Fruit fly (Drosophila melanogaster) whole organism, embryonic: ENCODE data around the gene yps.

ENCODE experiments used
- ATbp ChIP-seq: fragments of 200-800 bp; sonication (Bioruptor generic); optimal IDR thresholded peaks from 2 replicates; lab custom pipeline; 2017; ENCODE audit warnings: missing biosample characterization, mild to moderate bottlenecking, missing genetic modification characterization, missing genetic modification reagents
- Awh ChIP-seq: fragments of 200-800 bp; sonication (Bioruptor generic); IDR thresholded peaks from 2 replicates; pipeline ENCODE4, ENCODE4 v1.3.6; 2022; ENCODE audit warnings: missing biosample characterization, missing genetic modification characterization
- CG10431 ChIP-seq: fragments of 200-800 bp; sonication (Bioruptor generic); optimal IDR thresholded peaks from 3 replicates; lab custom pipeline; 2018; ENCODE audit warnings: missing biosample characterization, mild to moderate bottlenecking, missing genetic modification characterization
- CG10979 ChIP-seq: fragments of 200-800 bp; sonication (Bioruptor generic); optimal IDR thresholded peaks from 2 replicates; lab custom pipeline; 2018; ENCODE audit warnings: missing biosample characterization, mild to moderate bottlenecking, missing genetic modification characterization, moderate library complexity
- CG11504 ChIP-seq: fragments of 200-800 bp; sonication (Bioruptor generic); optimal IDR thresholded peaks from 3 replicates; lab custom pipeline; 2019; ENCODE audit warnings: missing biosample characterization, mild to moderate bottlenecking, missing genetic modification characterization, moderate library complexity
- CG13296 ChIP-seq: fragments of 200-800 bp; sonication (Bioruptor generic); optimal IDR thresholded peaks from 3 replicates; lab custom pipeline; 2018; ENCODE audit warnings: missing biosample characterization, mild to moderate bottlenecking, missing genetic modification characterization
- CG13775 ChIP-seq: fragments of 200-800 bp; sonication (Bioruptor generic); optimal IDR thresholded peaks from 3 replicates; lab custom pipeline; 2017; ENCODE audit warnings: missing biosample characterization, mild to moderate bottlenecking, missing genetic modification characterization
- CG14860 ChIP-seq: fragments of 200-800 bp; sonication (Bioruptor generic); IDR thresholded peaks from 3 replicates; pipeline ENCODE4 v1.3.6; 2022; ENCODE audit warnings: missing biosample characterization, missing genetic modification characterization; ENCODE audit not compliant: partially characterized antibody
- CG15269 ChIP-seq: fragments of 200-800 bp; sonication (Bioruptor generic); optimal IDR thresholded peaks from 2 replicates; lab custom pipeline; 2018; ENCODE audit warnings: missing biosample characterization, mild to moderate bottlenecking, missing genetic modification characterization, moderate library complexity
- CG17186 ChIP-seq: fragments of 200-800 bp; sonication (Bioruptor generic); optimal IDR thresholded peaks from 3 replicates; lab custom pipeline; 2017; ENCODE audit warnings: missing biosample characterization, missing genetic modification reagents, missing genetic modification characterization
- CG2678 ChIP-seq: fragments of 200-800 bp; sonication (Bioruptor generic); optimal IDR thresholded peaks from 3 replicates; lab custom pipeline; 2019; ENCODE audit warnings: missing biosample characterization, mild to moderate bottlenecking, missing genetic modification characterization, moderate library complexity
- CG31365 ChIP-seq: fragments of 200-800 bp; sonication (Bioruptor generic); optimal IDR thresholded peaks from 2 replicates; lab custom pipeline; 2018; ENCODE audit warnings: missing biosample characterization, mild to moderate bottlenecking, missing genetic modification characterization
- CG31441 ChIP-seq: fragments of 200-800 bp; sonication (Bioruptor generic); IDR thresholded peaks from 2 replicates; pipeline ENCODE4 v1.3.6; 2022; ENCODE audit warnings: missing biosample characterization, missing genetic modification characterization
- CG3281 ChIP-seq: fragments of 200-800 bp; sonication (Bioruptor generic); optimal IDR thresholded peaks from 3 replicates; lab custom pipeline; 2017; ENCODE audit warnings: missing biosample characterization, mild to moderate bottlenecking, missing genetic modification characterization
- CG33557 ChIP-seq: fragments of 200-800 bp; sonication (Bioruptor generic); optimal IDR thresholded peaks from 2 replicates; lab custom pipeline; 2019; ENCODE audit warnings: missing biosample characterization, mild to moderate bottlenecking, missing genetic modification characterization, moderate library complexity
- CG4707 ChIP-seq: fragments of 200-800 bp; sonication (Bioruptor generic); optimal IDR thresholded peaks from 2 replicates; lab custom pipeline; 2018; ENCODE audit warnings: missing biosample characterization, mild to moderate bottlenecking, missing genetic modification characterization, moderate library complexity
- CG4854 ChIP-seq: fragments of 200-800 bp; sonication (Bioruptor generic); optimal IDR thresholded peaks from 2 replicates; lab custom pipeline; 2016; ENCODE audit warnings: missing biosample characterization, missing genetic modification characterization, inconsistent platforms
- CG6654 ChIP-seq: fragments of 200-800 bp; sonication (Bioruptor generic); optimal IDR thresholded peaks from 2 replicates; lab custom pipeline; 2017; ENCODE audit warnings: missing biosample characterization, mild to moderate bottlenecking, missing genetic modification characterization
- CG6854 ChIP-seq: fragments of 200-800 bp; sonication (Bioruptor generic); optimal IDR thresholded peaks from 3 replicates; lab custom pipeline; 2017; ENCODE audit warnings: missing biosample characterization, mild to moderate bottlenecking, missing genetic modification characterization
- CG7786 ChIP-seq: fragments of 200-800 bp; sonication (Bioruptor generic); optimal IDR thresholded peaks from 2 replicates; lab custom pipeline; 2016; ENCODE audit warnings: missing biosample characterization, missing genetic modification characterization
- CG8290 ChIP-seq, 3 experiments: fragments of 200-800 bp; sonication (Bioruptor generic); optimal IDR thresholded peaks; 2 replicates each; lab custom pipeline; 2016 to 2019; ENCODE audit warnings: missing biosample characterization in 3 of 3, missing genetic modification characterization in 3 of 3, mild to moderate bottlenecking in 2 of 3, moderate library complexity in 1 of 3
- CG9817 ChIP-seq: fragments of 200-800 bp; sonication (Bioruptor generic); optimal IDR thresholded peaks from 2 replicates; lab custom pipeline; 2018; ENCODE audit warnings: missing biosample characterization, mild to moderate bottlenecking, missing genetic modification characterization, moderate library complexity
- CrebB ChIP-seq: fragments of 200-800 bp; sonication (Bioruptor generic); optimal IDR thresholded peaks from 3 replicates; lab custom pipeline; 2018; ENCODE audit warnings: missing biosample characterization, mild to moderate bottlenecking, missing genetic modification characterization
- D ChIP-seq, 2 experiments: fragments of 200-800 bp in 1 of 2; fragments of >200 bp in 1 of 2; sonication (Bioruptor generic) in 1 of 2; optimal IDR thresholded peaks; 2 replicates in 1 of 2; 3 replicates in 1 of 2; lab custom pipeline; 2017; ENCODE audit warnings: mild to moderate bottlenecking in 1 of 2, missing biosample characterization in 1 of 2, missing genetic modification characterization in 1 of 2, missing genetic modification reagents in 1 of 2
- D19A ChIP-seq: fragments of 200-800 bp; optimal IDR thresholded peaks from 3 replicates; lab custom pipeline; 2019; ENCODE audit warnings: missing biosample characterization, mild to moderate bottlenecking, missing genetic modification characterization, moderate library complexity
- Dp ChIP-seq: fragments of 200-800 bp; sonication (Bioruptor generic); optimal IDR thresholded peaks from 2 replicates; lab custom pipeline; 2018; ENCODE audit warnings: missing biosample characterization, mild to moderate bottlenecking, missing genetic modification characterization, moderate library complexity
- Elba2 ChIP-seq: fragments of 200-800 bp; sonication (Bioruptor generic); optimal IDR thresholded peaks from 3 replicates; lab custom pipeline; 2016; ENCODE audit warnings: missing biosample characterization, missing genetic modification characterization
- Kr ChIP-seq: fragments of 200-800 bp; sonication (Bioruptor generic); optimal IDR thresholded peaks from 2 replicates; lab custom pipeline; 2017; ENCODE audit warnings: missing biosample characterization, mild to moderate bottlenecking, missing genetic modification characterization
- Lim3 ChIP-seq: fragments of 200-800 bp; sonication (Bioruptor generic); IDR thresholded peaks from 2 replicates; pipeline ENCODE4 v1.3.6; 2022; ENCODE audit warnings: missing biosample characterization, missing genetic modification characterization
- MBD-R2 ChIP-seq: fragments of 200-800 bp; sonication (Bioruptor generic); IDR thresholded peaks from 2 replicates; pipeline ENCODE4 v1.3.6; 2022; ENCODE audit warnings: missing biosample characterization, missing genetic modification characterization
- Med ChIP-seq: fragments of 200-800 bp; sonication (Bioruptor generic); peaks from one replicate; lab custom pipeline; 2016; ENCODE audit warnings: missing biosample characterization, missing genetic modification characterization, mild to moderate bottlenecking, inconsistent platforms, moderate library complexity
- PHDP ChIP-seq: fragments of 200-800 bp; sonication (Bioruptor generic); optimal IDR thresholded peaks from 3 replicates; lab custom pipeline; 2018; ENCODE audit warnings: missing biosample characterization, mild to moderate bottlenecking, missing genetic modification characterization, moderate library complexity
- Xrp1 ChIP-seq: fragments of 200-800 bp; sonication (Bioruptor generic); IDR thresholded peaks from 2 replicates; pipeline ENCODE4 v1.3.6; 2022; ENCODE audit warnings: missing biosample characterization, missing genetic modification characterization
- al ChIP-seq: fragments of 200-800 bp; sonication (Bioruptor generic); IDR thresholded peaks from 2 replicates; pipeline ENCODE4 v1.3.6; 2022; ENCODE audit warnings: missing biosample characterization, missing genetic modification characterization
- ci ChIP-seq: fragments of 200-800 bp; sonication (Bioruptor generic); IDR thresholded peaks from 3 replicates; pipeline ENCODE4 v1.3.6; 2022; ENCODE audit warnings: missing biosample characterization, missing genetic modification characterization
- crol ChIP-seq: fragments of 200-800 bp; sonication (Bioruptor generic); IDR thresholded peaks from 2 replicates; pipeline ENCODE4 v1.3.6; 2022; ENCODE audit warnings: missing biosample characterization, missing genetic modification characterization
- exex ChIP-seq: fragments of 200-800 bp; sonication (Bioruptor generic); optimal IDR thresholded peaks from 4 replicates; lab custom pipeline; 2018; ENCODE audit warnings: missing biosample characterization, mild to moderate bottlenecking, missing genetic modification characterization, moderate library complexity
- fd102C ChIP-seq: fragments of 200-800 bp; sonication (Bioruptor generic); optimal IDR thresholded peaks from 2 replicates; lab custom pipeline; 2018; ENCODE audit warnings: missing biosample characterization, mild to moderate bottlenecking, missing genetic modification characterization, moderate library complexity
- fd64A ChIP-seq: fragments of 200-800 bp; sonication (Bioruptor generic); optimal IDR thresholded peaks from 3 replicates; lab custom pipeline; 2018; ENCODE audit warnings: missing biosample characterization, mild to moderate bottlenecking, missing genetic modification characterization
- h ChIP-seq: fragments of >200 bp; optimal IDR thresholded peaks from 2 replicates; lab custom pipeline; 2017
- odd ChIP-seq: fragments of 200-800 bp; sonication (Bioruptor generic); optimal IDR thresholded peaks from 2 replicates; lab custom pipeline; 2017; ENCODE audit warnings: missing biosample characterization, mild to moderate bottlenecking, missing genetic modification characterization
- prd ChIP-seq, 3 experiments: fragments of >200 bp in 2 of 3; fragments of 200-800 bp in 1 of 3; sonication (Bioruptor generic) in 1 of 3; optimal IDR thresholded peaks in 2 of 3; IDR thresholded peaks in 1 of 3; 2 replicates in 2 of 3; 3 replicates in 1 of 3; pipeline versions ENCODE4 v1.3.6 to Lab custom; 2017 to 2022; ENCODE audit warnings: missing biosample characterization in 1 of 3, missing genetic modification characterization in 1 of 3
- pros ChIP-seq: fragments of 200-800 bp; sonication (Bioruptor generic); optimal IDR thresholded peaks from 3 replicates; lab custom pipeline; 2019; ENCODE audit warnings: missing biosample characterization, mild to moderate bottlenecking, missing genetic modification characterization, moderate library complexity
- salm ChIP-seq: fragments of 200-800 bp; sonication (Bioruptor generic); optimal IDR thresholded peaks from 2 replicates; lab custom pipeline; 2018; ENCODE audit warnings: missing biosample characterization, mild to moderate bottlenecking, missing genetic modification characterization
- sim ChIP-seq: fragments of 200-800 bp; sonication (Bioruptor generic); IDR thresholded peaks from 2 replicates; pipeline ENCODE4 v1.3.6; 2022; ENCODE audit warnings: missing biosample characterization, missing genetic modification characterization
- slbo ChIP-seq: fragments of 200-800 bp; sonication (Bioruptor generic); IDR thresholded peaks from 2 replicates; pipeline ENCODE4 v1.3.6; 2022; ENCODE audit warnings: missing biosample characterization, missing genetic modification characterization
- sug ChIP-seq: fragments of 200-800 bp; optimal IDR thresholded peaks from 2 replicates; lab custom pipeline; 2019; ENCODE audit warnings: missing biosample characterization, mild to moderate bottlenecking, missing genetic modification characterization, moderate library complexity

Gene yps

DNA sequence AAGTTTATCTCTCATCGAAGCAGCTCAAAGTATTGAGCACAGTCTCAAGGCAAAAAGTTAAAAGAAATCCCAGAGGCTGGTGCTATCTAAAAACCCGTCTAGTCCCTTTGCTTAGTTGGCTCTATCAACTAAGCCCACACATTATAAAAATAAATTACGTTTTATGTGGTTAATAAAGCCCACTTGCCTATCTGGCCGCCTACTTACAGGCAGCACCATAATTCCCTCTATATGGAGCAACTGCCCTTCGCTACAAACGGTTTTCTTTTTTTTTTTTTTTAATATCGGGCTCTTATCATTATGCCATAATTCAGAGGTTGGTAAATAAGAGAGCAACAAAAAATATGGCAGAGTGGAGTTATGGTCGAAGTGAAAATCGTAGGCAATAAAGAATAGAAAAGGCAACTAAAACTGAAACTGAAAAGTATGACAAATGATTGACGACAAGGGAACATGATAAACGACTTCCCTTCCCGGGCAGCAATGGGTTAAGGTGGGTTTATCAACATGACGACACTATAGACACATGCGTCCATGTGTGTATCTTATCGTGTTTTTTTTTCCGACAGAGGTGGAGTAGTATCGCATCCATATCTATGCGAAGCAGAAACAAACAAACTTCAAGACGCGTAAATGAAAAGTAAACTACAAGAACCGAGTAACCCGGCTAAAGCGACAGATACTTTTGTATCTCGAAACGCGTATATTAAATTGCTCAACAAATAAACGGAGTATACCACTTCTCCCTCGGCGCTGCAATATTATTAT is 46.2 kb downstream of the yps start:
- TF ChIP-seq fd64A (GFP tag; lab: Kevin White, UChicago) (peak; percentile 53), fd102C (GFP tag; lab: Kevin White, UChicago) (no peak), CG8290 (GFP tag; optimal IDR thresholded peaks at IDR 0.05; lab: Kevin White, UChicago) (no peak), CG8290 (tag; optimal IDR thresholded peaks at IDR 0.05; lab: Kevin White, UChicago) (peak in 1 of 2 experiments; percentile 3), ATbp (GFP tag; lab: Kevin White, UChicago) (peak; percentile 61), MBD-R2 (GFP tag; lab: Robert Waterston, UW) (peak; percentile 14; the same call in 1 of the 2 replicates), sim (no peak), CG4854 (GFP tag; lab: Kevin White, UChicago) (no peak), Elba2 (no peak), CrebB (tag; lab: Kevin White, UChicago) (peak; percentile 10), Lim3 (GFP tag; lab: Robert Waterston, UW) (no peak), CG33557 (peak; percentile 69), exex (tag; lab: Kevin White, UChicago) (peak; percentile 24), CG7786 (GFP tag; lab: Kevin White, UChicago) (no peak), D19A (tag; lab: Kevin White, UChicago) (peak; percentile 9), CG10979 (peak; percentile 6), D (optimal IDR thresholded peaks at IDR 0.05; lab: Kevin White, UChicago) (no peak), D (GFP tag; optimal IDR thresholded peaks at IDR 0.05; lab: Kevin White, UChicago) (peak; percentile 27), CG13296 (peak; percentile 31), Awh (GFP tag; lab: Robert Waterston, UW) (0 out of 2 replicates have a peak, but pooled peaks have one; percentile 39), Med (GFP tag; lab: Kevin White, UChicago) (peak; percentile 14), CG15269 (tag; lab: Kevin White, UChicago) (peak; percentile 41), CG11504 (tag; lab: Kevin White, UChicago) (peak; percentile 16), CG14860 (GFP tag; lab: Robert Waterston, UW) (no peak), odd (peak; percentile 61), PHDP (peak; percentile 13), Dp (no peak), CG10431 (peak; percentile 62), CG6654 (GFP tag; lab: Kevin White, UChicago) (no peak), Xrp1 (GFP tag; lab: Robert Waterston, UW) (peak; percentile 32; the same call in 1 of the 2 replicates), CG13775 (GFP tag; lab: Kevin White, UChicago) (no peak), CG31441 (GFP tag; lab: Robert Waterston, UW) (0 out of 2 replicates have a peak, but pooled peaks have one; percentile 11), CG2678 (peak; percentile 50), ci (peak; percentile 41; the same call in 2 of the 3 replicates), h (lab: Kevin White, UChicago) (no peak), CG31365 (tag; lab: Kevin White, UChicago) (no peak), prd (optimal IDR thresholded peaks at IDR 0.05; lab: Kevin White, UChicago) (no peak), prd (GFP tag; IDR thresholded peaks at IDR 0.05; lab: Robert Waterston, UW) (0 out of 3 replicates have a peak, but pooled peaks have one; percentile 24), sug (tag; lab: Kevin White, UChicago) (peak; percentile 6), al (GFP tag; lab: Robert Waterston, UW) (no peak), CG17186 (GFP tag; lab: Kevin White, UChicago) (no peak), Kr (GFP tag; lab: Kevin White, UChicago) (peak; percentile 19), CG4707 (no peak), salm (tag; lab: Kevin White, UChicago) (peak; percentile 10), crol (GFP tag; lab: Robert Waterston, UW) (no peak), CG3281 (peak; percentile 9), CG9817 (peak; percentile 2), pros (peak; percentile 89), slbo (0 out of 2 replicates have a peak, but pooled peaks have one; percentile 12), CG6854 (GFP tag; lab: Kevin White, UChicago) (peak; percentile 25)
